Worm (Caenorhabditis elegans) whole organism, midembryonic: ENCODE data around the gene ttr-35.

Experiments
- T22C8.4 ChIP-seq: fragments of 200-800 bp; sonication (Bioruptor generic); IDR thresholded peaks from 2 replicates; pipeline ENCODE4 v1.3.6; 2022; ENCODE audit warnings: missing genetic modification characterization, missing compliant biosample characterization
- cog-1 ChIP-seq: sonication (generic microtip); optimal IDR thresholded peaks from 2 replicates; lab custom pipeline; 2016; ENCODE audit warnings: missing genetic modification characterization, missing compliant biosample characterization
- klf-2 ChIP-seq: fragments of 200-800 bp; sonication (Bioruptor generic); conservative IDR thresholded peaks from 2 replicates; pipeline ENCODE4 v1.3.6; 2022; ENCODE audit warnings: missing genetic modification reagents, missing genetic modification characterization, missing compliant biosample characterization
- med-1 ChIP-seq: sonication (generic microtip); optimal IDR thresholded peaks from 2 replicates; lab custom pipeline; 2017; ENCODE audit warnings: missing genetic modification characterization, mild to moderate bottlenecking, missing compliant biosample characterization, antibody characterized with exemption, missing genetic modification reagents; ENCODE audit not compliant: insufficient read depth
- ref-1 ChIP-seq: fragments of 200-800 bp; sonication (Bioruptor generic); conservative IDR thresholded peaks from 2 replicates; pipeline ENCODE4 v1.3.6; 2022; ENCODE audit warnings: missing genetic modification reagents, missing genetic modification characterization, missing compliant biosample characterization
- tab-1 ChIP-seq: fragments of 200-800 bp; sonication (Bioruptor generic); IDR thresholded peaks from 2 replicates; pipeline ENCODE4 v1.3.6; 2022; ENCODE audit warnings: missing genetic modification characterization, missing compliant biosample characterization
- ztf-23 ChIP-seq: fragments of 200-800 bp; sonication (Bioruptor generic); IDR thresholded peaks from 2 replicates; pipeline ENCODE4 v1.3.6; 2022; ENCODE audit warnings: missing genetic modification reagents, missing genetic modification characterization, missing compliant biosample characterization
- ztf-29 ChIP-seq: fragments of 200-800 bp; sonication (Bioruptor generic); IDR thresholded peaks from 2 replicates; pipeline ENCODE4 v1.3.6; 2022; ENCODE audit warnings: missing genetic modification reagents, missing genetic modification characterization, missing compliant biosample characterization

ce11 chrX:6551073-6551652, 39.1 kb downstream of the ttr-35 start:
- TF ChIP-seq ref-1 (no peak), ztf-23 (GFP tag; lab: Robert Waterston, UW) (no peak), ztf-29 (GFP tag; lab: Robert Waterston, UW) (no peak), med-1 (no peak), klf-2 (GFP tag; lab: Robert Waterston, UW) (no peak), cog-1 (tag; lab: Kevin White, UChicago) (no peak), T22C8.4 (GFP tag; lab: Robert Waterston, UW) (no peak), tab-1 (GFP tag; lab: Robert Waterston, UW) (no peak)
